Fruit fly (Drosophila melanogaster) whole organism, adult: ENCODE results near the gene Ance-2.

Source experiments
- CG14711 ChIP-seq: fragments of 200-800 bp; sonication (Bioruptor generic); optimal IDR thresholded peaks from 2 replicates; lab custom pipeline; 2018; ENCODE audit warnings: missing biosample characterization, mild to moderate bottlenecking, missing genetic modification characterization, moderate library complexity
- CG5204 ChIP-seq: fragments of 200-800 bp; sonication (Bioruptor generic); optimal IDR thresholded peaks from 2 replicates; lab custom pipeline; 2016; ENCODE audit warnings: missing biosample characterization, missing genetic modification characterization
- CG7045 ChIP-seq: fragments of 200-800 bp; sonication (Bioruptor generic); optimal IDR thresholded peaks from 2 replicates; lab custom pipeline; 2017; ENCODE audit warnings: missing biosample characterization, mild to moderate bottlenecking, missing genetic modification characterization
- Crg-1 ChIP-seq: fragments of 200-800 bp; sonication (Bioruptor generic); optimal IDR thresholded peaks from 2 replicates; lab custom pipeline; 2016; ENCODE audit warnings: missing biosample characterization, missing genetic modification characterization
- bab1 ChIP-seq: fragments of 200-800 bp; sonication (Bioruptor generic); optimal IDR thresholded peaks from 3 replicates; lab custom pipeline; 2019; ENCODE audit warnings: missing biosample characterization, mild to moderate bottlenecking, missing genetic modification characterization, moderate library complexity
- kay ChIP-seq: fragments of 200-800 bp; sonication (Bioruptor generic); peaks from one replicate; lab custom pipeline; 2016; ENCODE audit warnings: missing biosample characterization, missing genetic modification characterization, borderline replicate concordance
- pad ChIP-seq: fragments of 200-800 bp; sonication (Bioruptor generic); optimal IDR thresholded peaks from 3 replicates; lab custom pipeline; 2017; ENCODE audit warnings: missing biosample characterization, missing genetic modification characterization, mild to moderate bottlenecking, moderate library complexity, missing genetic modification reagents
- tj ChIP-seq: fragments of 200-800 bp; sonication (Bioruptor generic); optimal IDR thresholded peaks from 3 replicates; lab custom pipeline; 2017; ENCODE audit warnings: missing biosample characterization, mild to moderate bottlenecking, missing genetic modification characterization, moderate library complexity

DNA sequence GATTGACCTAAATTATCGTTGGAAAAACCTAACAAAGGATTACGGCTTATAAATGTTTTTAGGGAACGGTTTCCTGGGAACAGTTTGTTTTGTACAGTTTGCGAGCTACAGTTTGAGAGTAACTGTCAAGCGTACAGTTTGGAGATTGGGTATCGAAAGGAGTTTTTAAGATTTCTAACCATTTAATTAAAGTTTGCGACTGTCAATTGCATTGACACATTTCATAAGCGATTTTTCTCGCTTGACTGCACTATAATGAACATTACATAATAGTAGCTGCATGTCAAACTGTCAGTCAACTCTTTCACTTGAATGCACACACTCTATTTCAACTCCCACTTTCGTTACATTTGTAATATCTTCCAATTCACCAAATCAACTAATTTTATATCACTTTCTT is 16.3 kb upstream of the Ance-2 start:
- TF ChIP-seq tj (GFP tag; lab: Kevin White, UChicago) (no peak), CG14711 (tag; lab: Kevin White, UChicago) (no peak), Crg-1 (GFP tag; lab: Kevin White, UChicago) (no peak), pad (no peak), CG5204 (GFP tag; lab: Kevin White, UChicago) (no peak), CG7045 (GFP tag; lab: Kevin White, UChicago) (no peak), kay (GFP tag; lab: Kevin White, UChicago) (no peak), bab1 (GFP tag; lab: Kevin White, UChicago) (no peak)
